Worm (Caenorhabditis elegans) whole organism, mixed stage, embryonic: Measurements from ENCODE around the gene K09B3.1.
A peak's percentile ranks its signal among the peaks of the same experiment; 100 is the strongest.

Experiments
- M03D4.4 ChIP-seq: sonication (generic microtip); optimal IDR thresholded peaks from 2 replicates; lab custom pipeline; 2017; ENCODE audit warnings: mild to moderate bottlenecking, missing genetic modification characterization, missing compliant biosample characterization
- bed-3 ChIP-seq: fragments of 200-800 bp; sonication (Bioruptor generic); optimal IDR thresholded peaks from 3 replicates; lab custom pipeline; 2018; ENCODE audit warnings: mild to moderate bottlenecking, missing genetic modification characterization, moderate library complexity, missing compliant biosample characterization
- blmp-1 ChIP-seq: fragments of 150-350 bp; optimal IDR thresholded peaks from 2 replicates; lab custom pipeline; 2014; ENCODE audit warnings: missing biosample characterization, missing genetic modification characterization
- ceh-43 ChIP-seq: fragments of 200-800 bp; sonication (Bioruptor generic); optimal IDR thresholded peaks from 2 replicates; lab custom pipeline; 2018; ENCODE audit warnings: mild to moderate bottlenecking, missing genetic modification characterization, moderate library complexity, missing compliant biosample characterization
- ces-1 ChIP-seq: fragments of 150-350 bp; optimal IDR thresholded peaks from 2 replicates; lab custom pipeline; 2014; ENCODE audit warnings: missing biosample characterization, missing genetic modification reagents, missing genetic modification characterization
- drap-1 ChIP-seq: fragments of 200-800 bp; sonication (Bioruptor generic); optimal IDR thresholded peaks from 3 replicates; lab custom pipeline; 2018; ENCODE audit warnings: mild to moderate bottlenecking, missing genetic modification characterization, missing compliant biosample characterization
- elt-1 ChIP-seq: sonication (generic microtip); optimal IDR thresholded peaks from 2 replicates; lab custom pipeline; 2017; ENCODE audit warnings: missing genetic modification characterization, mild to moderate bottlenecking, missing compliant biosample characterization, antibody characterized with exemption, moderate library complexity, borderline replicate concordance; ENCODE audit not compliant: insufficient read depth
- elt-3 ChIP-seq: fragments of 150-350 bp; optimal IDR thresholded peaks from 2 replicates; lab custom pipeline; 2014; ENCODE audit warnings: missing biosample characterization, missing genetic modification characterization
- flh-1 ChIP-seq: fragments of 200-800 bp; sonication (Bioruptor generic); optimal IDR thresholded peaks from 2 replicates; lab custom pipeline; 2018; ENCODE audit warnings: mild to moderate bottlenecking, missing genetic modification characterization, moderate library complexity, missing compliant biosample characterization
- ham-2 ChIP-seq: fragments of 200-800 bp; sonication (Bioruptor generic); optimal IDR thresholded peaks from 2 replicates; lab custom pipeline; 2018; ENCODE audit warnings: mild to moderate bottlenecking, missing genetic modification characterization, missing compliant biosample characterization
- hlh-1 ChIP-seq: fragments of 150-350 bp; optimal IDR thresholded peaks from 2 replicates; lab custom pipeline; 2014; ENCODE audit warnings: missing biosample characterization, missing genetic modification reagents, missing genetic modification characterization
- lin-32 ChIP-seq: fragments of 200-800 bp; sonication (Bioruptor generic); optimal IDR thresholded peaks from 2 replicates; lab custom pipeline; 2018; ENCODE audit warnings: mild to moderate bottlenecking, missing genetic modification characterization, missing compliant biosample characterization
- lsy-2 ChIP-seq: fragments of 150-350 bp; optimal IDR thresholded peaks from 2 replicates; lab custom pipeline; 2014; ENCODE audit warnings: missing biosample characterization, missing genetic modification characterization
- mab-5 ChIP-seq: fragments of 150-350 bp; optimal IDR thresholded peaks from 2 replicates; lab custom pipeline; 2014; ENCODE audit warnings: missing biosample characterization, missing genetic modification characterization
- mep-1 ChIP-seq: fragments of 150-350 bp; optimal IDR thresholded peaks from 2 replicates; lab custom pipeline; 2017; ENCODE audit warnings: missing biosample characterization, missing genetic modification reagents, missing genetic modification characterization, inconsistent platforms
- mls-2 ChIP-seq: sonication (generic microtip); optimal IDR thresholded peaks from 2 replicates; lab custom pipeline; 2016; ENCODE audit warnings: mild to moderate bottlenecking, missing genetic modification characterization, moderate library complexity, missing compliant biosample characterization
- nhr-12 ChIP-seq: fragments of 150-350 bp; optimal IDR thresholded peaks from 2 replicates; lab custom pipeline; 2014; ENCODE audit warnings: missing biosample characterization, missing genetic modification characterization
- nhr-2 ChIP-seq: fragments of 150-350 bp; optimal IDR thresholded peaks from 2 replicates; lab custom pipeline; 2014; ENCODE audit warnings: missing biosample characterization, missing genetic modification characterization
- nhr-237 ChIP-seq: fragments of 150-350 bp; optimal IDR thresholded peaks from 2 replicates; lab custom pipeline; 2014; ENCODE audit warnings: missing biosample characterization, missing genetic modification characterization
- nhr-28 ChIP-seq: fragments of 150-350 bp; optimal IDR thresholded peaks from 2 replicates; lab custom pipeline; 2014; ENCODE audit warnings: missing biosample characterization, missing genetic modification characterization
- nhr-76 ChIP-seq: sonication (generic microtip); optimal IDR thresholded peaks from 2 replicates; lab custom pipeline; 2017; ENCODE audit warnings: missing biosample characterization, missing genetic modification characterization
- pha-4 ChIP-seq: fragments of 150-350 bp; optimal IDR thresholded peaks from 2 replicates; lab custom pipeline; 2018; ENCODE audit warnings: missing biosample characterization, missing genetic modification reagents, missing genetic modification characterization
- sem-2 ChIP-seq: fragments of 200-800 bp; sonication (Bioruptor generic); optimal IDR thresholded peaks from 2 replicates; lab custom pipeline; 2018; ENCODE audit warnings: mild to moderate bottlenecking, missing genetic modification characterization, missing compliant biosample characterization
- snpc-4 ChIP-seq: fragments of 150-350 bp; optimal IDR thresholded peaks from 2 replicates; lab custom pipeline; 2014; ENCODE audit warnings: missing biosample characterization, missing genetic modification characterization
- sptf-1 ChIP-seq: sonication (generic microtip); optimal IDR thresholded peaks from 2 replicates; lab custom pipeline; 2017; ENCODE audit warnings: mild to moderate bottlenecking, missing genetic modification characterization, moderate library complexity, missing compliant biosample characterization
- tbx-8 ChIP-seq: fragments of 200-800 bp; sonication (Bioruptor generic); optimal IDR thresholded peaks from 2 replicates; lab custom pipeline; 2018; ENCODE audit warnings: mild to moderate bottlenecking, missing genetic modification characterization, moderate library complexity, missing compliant biosample characterization
- unc-120 ChIP-seq: sonication (generic microtip); optimal IDR thresholded peaks from 2 replicates; lab custom pipeline; 2017; ENCODE audit warnings: missing genetic modification characterization, missing compliant biosample characterization; ENCODE audit not compliant: poor library complexity, severe bottlenecking
- unc-39 ChIP-seq: fragments of 150-350 bp; optimal IDR thresholded peaks from 2 replicates; lab custom pipeline; 2014; ENCODE audit warnings: missing biosample characterization, missing genetic modification characterization
- unc-62 ChIP-seq: fragments of 150-350 bp; optimal IDR thresholded peaks from 2 replicates; lab custom pipeline; 2014; ENCODE audit warnings: missing biosample characterization, missing genetic modification reagents, missing genetic modification characterization
- zip-8 ChIP-seq: fragments of 150-350 bp; optimal IDR thresholded peaks from 2 replicates; lab custom pipeline; 2014; ENCODE audit warnings: missing biosample characterization, missing genetic modification characterization

The K09B3.1 gene

ce11 chrIV:3781539-3781938 is 13.0 kb upstream of the K09B3.1 start:
- peak; percentile 58 for TF ChIP-seq unc-62 (GFP tag; lab: Kevin White, UChicago)
- TF ChIP-seq snpc-4, result no peak
- TF ChIP-seq unc-39 (tag; lab: Kevin White, UChicago), result no peak
- TF ChIP-seq, all 35 proteins: peak for 1

- TF ChIP-seq nhr-12 (tag; lab: Kevin White, UChicago) (no peak), lsy-2 (no peak), mls-2 (no peak), M03D4.4 (tag; lab: Kevin White, UChicago) (no peak)
Observed at ce11 chrIV:3783910-3784309, 10.6 kb upstream of the K09B3.1 start, which contains the start of gene glct-6. TSS of gene glct-6 (plus strand) at chrIV:3784210.

ce11 chrIV:3797442-3797841 is 2.9 kb downstream of the K09B3.1 start:
- no peak for TF ChIP-seq blmp-1 (tag; lab: Kevin White, UChicago)
- no peak for TF ChIP-seq nhr-28 (tag; lab: Kevin White, UChicago)
- no peak for TF ChIP-seq mls-2
- TF ChIP-seq unc-39 (tag; lab: Kevin White, UChicago), result no peak
- TF ChIP-seq sptf-1 (tag; lab: Kevin White, UChicago), result no peak
- no peak for TF ChIP-seq bed-3 (GFP tag; lab: Kevin White, UChicago)
- TF ChIP-seq ham-2 (GFP tag; lab: Kevin White, UChicago), result no peak
- no peak for TF ChIP-seq elt-1 (tag; lab: Kevin White, UChicago)
- no peak for TF ChIP-seq nhr-12 (tag; lab: Kevin White, UChicago)
- no peak for TF ChIP-seq lsy-2
- no peak for TF ChIP-seq drap-1
- TF ChIP-seq tbx-8 (GFP tag; lab: Kevin White, UChicago), result no peak

- TF ChIP-seq nhr-2 (tag; lab: Kevin White, UChicago), result no peak
- TF ChIP-seq ham-2 (GFP tag; lab: Kevin White, UChicago), result no peak
- no peak for TF ChIP-seq elt-3 (tag; lab: Kevin White, UChicago)
- TF ChIP-seq ces-1 (GFP tag; lab: Kevin White, UChicago), result no peak
- no peak for TF ChIP-seq snpc-4
- no peak for TF ChIP-seq mep-1 (tag; lab: Kevin White, UChicago)
- TF ChIP-seq sem-2 (GFP tag; lab: Kevin White, UChicago), result no peak
- TF ChIP-seq nhr-76, result no peak
- no peak for TF ChIP-seq M03D4.4 (tag; lab: Kevin White, UChicago)
- no peak for TF ChIP-seq hlh-1 (tag; lab: Kevin White, UChicago)
- no peak for TF ChIP-seq lsy-2
- TF ChIP-seq zip-8 (tag; lab: Kevin White, UChicago), result no peak
- no peak for TF ChIP-seq tbx-8 (GFP tag; lab: Kevin White, UChicago)
- TF ChIP-seq mab-5 (tag; lab: Kevin White, UChicago), result no peak
- TF ChIP-seq pha-4 (tag; lab: Kevin White, UChicago), result no peak
Observed at ce11 chrIV:3800952-3801351, 6.4 kb downstream of the K09B3.1 start, which contains the start of gene osm-3. TSS of gene osm-3 (minus strand) at chrIV:3801052.

- no peak for TF ChIP-seq nhr-237 (tag; lab: Kevin White, UChicago)
- no peak for TF ChIP-seq nhr-2 (tag; lab: Kevin White, UChicago)
- TF ChIP-seq lsy-2, result no peak
- TF ChIP-seq hlh-1 (tag; lab: Kevin White, UChicago), result no peak
- TF ChIP-seq bed-3 (GFP tag; lab: Kevin White, UChicago), result no peak
- TF ChIP-seq ces-1 (GFP tag; lab: Kevin White, UChicago), result peak; percentile 56
- TF ChIP-seq ceh-43 (GFP tag; lab: Kevin White, UChicago), result no peak
- peak; percentile 78 for TF ChIP-seq unc-120 (tag; lab: Kevin White, UChicago)
Observed at ce11 chrIV:3803252-3803651, 8.7 kb downstream of the K09B3.1 start, which contains the start of the genes algn-14 and M02B7.2. TSS of gene algn-14 (minus strand) at chrIV:3803426. TSS of gene M02B7.2 (plus strand) at chrIV:3803581.

- TF ChIP-seq unc-62 (GFP tag; lab: Kevin White, UChicago), result no peak
- TF ChIP-seq mls-2, result no peak
- TF ChIP-seq snpc-4, result no peak
- TF ChIP-seq sptf-1 (tag; lab: Kevin White, UChicago), result no peak
- no peak for TF ChIP-seq blmp-1 (tag; lab: Kevin White, UChicago)
- no peak for TF ChIP-seq flh-1
- TF ChIP-seq mep-1 (tag; lab: Kevin White, UChicago), result no peak
- no peak for TF ChIP-seq nhr-12 (tag; lab: Kevin White, UChicago)
- no peak for TF ChIP-seq lin-32 (GFP tag; lab: Kevin White, UChicago)
- TF ChIP-seq ces-1 (GFP tag; lab: Kevin White, UChicago), result no peak
Observed at ce11 chrIV:3805219-3805618, 10.7 kb downstream of the K09B3.1 start, which contains the start of gene fbxc-47. TSS of gene fbxc-47 (plus strand) at chrIV:3805519.
